Worm (Caenorhabditis elegans): ENCODE data around the gene C34C12.1.
A peak's percentile ranks its signal among the peaks of the same experiment; 100 is the strongest.

- TF ChIP-seq ama-1 (optimal IDR thresholded peaks at IDR 0.05) (no peak), aly-1 (tag; optimal IDR thresholded peaks at IDR 0.05) (no peak), pes-1 (GFP tag; IDR thresholded peaks at IDR 0.05) (no peak), F13C5.2 (tag; optimal IDR thresholded peaks at IDR 0.05) (no peak), ceh-36 (tag; optimal IDR thresholded peaks at IDR 0.05) (no peak), tbx-37 (GFP tag; conservative IDR thresholded peaks at IDR 0.05) (0 out of 2 replicates have a peak, but pooled peaks have one; percentile 4), sea-1 (GFP tag; conservative IDR thresholded peaks at IDR 0.05) (no peak)
These were observed 30.2 kb upstream of the C34C12.1 start for ce11 chrIII:3423924-3424323.

All from whole organism, early embryonic.